Worm (Caenorhabditis elegans): Measurements from ENCODE around the gene srh-125.

DNA sequence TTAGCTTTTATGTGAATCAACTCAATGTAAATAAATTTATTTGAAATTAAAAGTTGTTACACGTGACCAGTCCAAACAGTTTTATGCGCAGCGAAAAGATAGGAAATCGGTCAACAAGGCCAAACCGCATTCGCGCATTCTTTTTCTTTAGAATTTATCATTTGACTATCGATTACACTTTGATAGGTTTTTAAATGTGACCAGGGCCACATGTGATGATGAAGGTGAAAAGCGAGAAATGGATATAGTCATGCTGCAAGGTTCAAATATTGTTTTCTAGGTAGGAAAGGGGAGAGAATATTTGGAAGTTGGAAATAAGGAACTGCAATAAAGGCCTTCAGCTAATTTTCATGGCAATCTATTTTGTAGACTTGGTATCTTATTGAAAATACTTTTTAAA is 39.8 kb downstream of the srh-125 start:
- TF ChIP-seq T23F11.4 (GFP tag; optimal IDR thresholded peaks at IDR 0.05): no peak
- TF ChIP-seq unc-55 (GFP tag; optimal IDR thresholded peaks at IDR 0.05): no peak
